Worm (Caenorhabditis elegans): ENCODE measurements around the gene W02D7.6.

- no peak for TF ChIP-seq unc-130 (GFP tag; optimal IDR thresholded peaks at IDR 0.05)
- no peak for TF ChIP-seq ama-1 (optimal IDR thresholded peaks at IDR 0.05)
- TF ChIP-seq lsy-2 (tag; optimal IDR thresholded peaks at IDR 0.05) = no peak
- no peak for TF ChIP-seq nhr-76 (tag; optimal IDR thresholded peaks at IDR 0.05)
- no peak for TF ChIP-seq madf-9 (GFP tag; conservative IDR thresholded peaks at IDR 0.05)
- no peak for TF ChIP-seq zfp-3 (GFP tag; conservative IDR thresholded peaks at IDR 0.05)
- no peak for TF ChIP-seq madf-5 (GFP tag; IDR thresholded peaks at IDR 0.05)
- no peak for TF ChIP-seq saeg-2 (GFP tag; IDR thresholded peaks at IDR 0.05)
- TF ChIP-seq ZK546.5 (tag; optimal IDR thresholded peaks at IDR 0.05) = no peak
- TF ChIP-seq F26F4.8 (GFP tag; conservative IDR thresholded peaks at IDR 0.05) = no peak
- TF ChIP-seq snpc-4 (tag; optimal IDR thresholded peaks at IDR 0.05) = no peak
These were observed 13.0 kb downstream of the W02D7.6 start for ce11 chrV:8288125-8288806.
